Worm (Caenorhabditis elegans): ENCODE data around the gene B0280.7.

The B0280.7 gene

DNA sequence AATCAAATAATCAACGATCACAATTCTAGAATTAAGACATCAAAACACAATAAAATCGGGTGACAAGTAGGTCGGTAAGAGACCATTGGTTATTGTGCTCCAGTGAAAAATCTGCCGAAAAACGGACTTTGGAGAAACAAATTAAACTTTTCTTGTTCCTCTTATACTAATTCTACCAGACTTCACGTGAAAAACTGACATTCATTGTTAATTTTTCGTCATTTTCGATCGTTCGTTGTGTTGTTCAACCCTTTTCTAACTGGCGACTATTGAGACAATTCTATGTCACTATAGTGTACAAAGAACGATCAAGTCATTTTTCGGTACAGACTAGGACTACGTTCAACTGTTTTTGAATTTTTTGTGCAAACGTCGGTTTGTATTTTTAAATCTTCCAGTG lies 8.8 kb upstream of the B0280.7 start (continued):
- TF ChIP-seq egl-13 (tag; optimal IDR thresholded peaks at IDR 0.05) (no peak), Y116A8C.19 (tag; optimal IDR thresholded peaks at IDR 0.05; ENCODE audit: borderline replicate concordance) (no peak), mab-9 (GFP tag; IDR thresholded peaks at IDR 0.05) (no peak), unc-62 (GFP tag; optimal IDR thresholded peaks at IDR 0.05) (no peak), lsy-2 (tag; optimal IDR thresholded peaks at IDR 0.05) (peak; percentile 5 to 36), elt-2 (tag; optimal IDR thresholded peaks at IDR 0.05) (peak; percentile 64), sptf-1 (tag; optimal IDR thresholded peaks at IDR 0.05) (no peak), sox-4 (tag; optimal IDR thresholded peaks at IDR 0.05) (no peak), sup-37 (GFP tag; optimal IDR thresholded peaks at IDR 0.05) (no peak), nhr-90 (tag; optimal IDR thresholded peaks at IDR 0.05; ENCODE audit: poor library complexity) (peak; percentile 58), nhr-71 (tag; optimal IDR thresholded peaks at IDR 0.05) (peak; percentile 66), jun-1 (tag; optimal IDR thresholded peaks at IDR 0.05) (no peak), nhr-19 (GFP tag; conservative IDR thresholded peaks at IDR 0.05) (peak; percentile 98), nhr-77 (tag; optimal IDR thresholded peaks at IDR 0.05) (peak; percentile 18), rnt-1 (tag; optimal IDR thresholded peaks at IDR 0.05) (no peak), ceh-8 (GFP tag; optimal IDR thresholded peaks at IDR 0.05) (no peak), irx-1 (tag; optimal IDR thresholded peaks at IDR 0.05) (no peak), nhr-12 (tag; optimal IDR thresholded peaks at IDR 0.05) (no peak), lin-15B (tag; optimal IDR thresholded peaks at IDR 0.05) (no peak), mdl-1 (tag; optimal IDR thresholded peaks at IDR 0.05) (no peak), skn-1 (tag; optimal IDR thresholded peaks at IDR 0.05) (no peak), aha-1 (tag; optimal IDR thresholded peaks at IDR 0.05) (no peak), nhr-47 (tag; optimal IDR thresholded peaks at IDR 0.05) (peak; percentile 23)

ce11 chrIII:7116615-7117252 lies 5.0 kb upstream of the B0280.7 start:
- TF ChIP-seq nhr-12 (tag; optimal IDR thresholded peaks at IDR 0.05) (no peak), zag-1 (tag; optimal IDR thresholded peaks at IDR 0.05) (no peak), nhr-84 (tag; optimal IDR thresholded peaks at IDR 0.05) (no peak), pag-3 (tag; optimal IDR thresholded peaks at IDR 0.05; ENCODE audit: borderline replicate concordance, insufficient read depth) (no peak), fkh-8 (tag; optimal IDR thresholded peaks at IDR 0.05) (peak; percentile 86), rnt-1 (tag; optimal IDR thresholded peaks at IDR 0.05) (peak; percentile 63), dpl-1 (GFP tag; optimal IDR thresholded peaks at IDR 0.05) (peak; percentile 13 to 61 (median 29)), sox-4 (tag; optimal IDR thresholded peaks at IDR 0.05) (peak; percentile 43), C16A3.4 (tag; optimal IDR thresholded peaks at IDR 0.05) (peak; percentile 72), efl-3 (GFP tag; optimal IDR thresholded peaks at IDR 0.05) (no peak), fkh-10 (GFP tag; optimal IDR thresholded peaks at IDR 0.05) (no peak), ama-1 (optimal IDR thresholded peaks at IDR 0.05) (no peak), nhr-85 (tag) (peak; percentile 95), mab-9 (GFP tag; IDR thresholded peaks at IDR 0.05) (no peak), nhr-47 (tag; optimal IDR thresholded peaks at IDR 0.05) (peak; percentile 75), unc-62 (GFP tag; optimal IDR thresholded peaks at IDR 0.05) (no peak), egl-13 (tag; optimal IDR thresholded peaks at IDR 0.05) (peak; percentile 2), fos-1 (tag; optimal IDR thresholded peaks at IDR 0.05) (peak; percentile 41), lin-14 (GFP tag; optimal IDR thresholded peaks at IDR 0.05) (peak; percentile 90), nhr-28 (tag; optimal IDR thresholded peaks at IDR 0.05) (no peak), sup-37 (GFP tag; optimal IDR thresholded peaks at IDR 0.05) (no peak), snpc-4 (tag; optimal IDR thresholded peaks at IDR 0.05) (peak; percentile 13), tlp-1 (tag; optimal IDR thresholded peaks at IDR 0.05) (no peak), elt-3 (tag; optimal IDR thresholded peaks at IDR 0.05) (peak in 3 of 6 experiments; percentile 12 to 40 (median 14)), lin-39 (tag; optimal IDR thresholded peaks at IDR 0.05) (peak; percentile 51), ceh-63 (GFP tag; optimal IDR thresholded peaks at IDR 0.05) (no peak), lsy-2 (tag; optimal IDR thresholded peaks at IDR 0.05) (peak; percentile 73 to 84), nhr-19 (GFP tag; conservative IDR thresholded peaks at IDR 0.05) (peak; percentile 86), mep-1 (tag; optimal IDR thresholded peaks at IDR 0.05) (peak; percentile 77), isw-1 (GFP tag; IDR thresholded peaks at IDR 0.05) (no peak), lin-13 (GFP tag; optimal IDR thresholded peaks at IDR 0.05) (peak; percentile 2), ceh-88 (GFP tag; IDR thresholded peaks at IDR 0.05) (no peak), nhr-20 (tag; optimal IDR thresholded peaks at IDR 0.05) (peak; percentile 88), nhr-11 (tag; optimal IDR thresholded peaks at IDR 0.05) (peak; percentile 55), ceh-82 (tag; optimal IDR thresholded peaks at IDR 0.05) (peak; percentile 50 to 64 (median 59)), aly-2 (tag; optimal IDR thresholded peaks at IDR 0.05) (peak; percentile 68), ets-5 (GFP tag; IDR thresholded peaks at IDR 0.05) (no peak)
